Worm (Caenorhabditis elegans) whole organism, L3 larva: Measurements from ENCODE around the gene grsp-2.

Experiments
- ZK546.5 ChIP-seq: sonication (generic microtip); optimal IDR thresholded peaks from 2 replicates; lab custom pipeline; 2017; ENCODE audit warnings: missing biosample characterization, missing genetic modification characterization
- aly-2 ChIP-seq: fragments of 150-350 bp; optimal IDR thresholded peaks from 2 replicates; lab custom pipeline; 2014; ENCODE audit warnings: missing biosample characterization, missing genetic modification characterization
- ama-1 ChIP-seq: fragments of 150-350 bp; optimal IDR thresholded peaks from 2 replicates; lab custom pipeline; 2018
- elt-2 ChIP-seq: sonication (generic microtip); optimal IDR thresholded peaks from 2 replicates; lab custom pipeline; 2016; ENCODE audit warnings: missing genetic modification reagents, mild to moderate bottlenecking, missing genetic modification characterization, missing compliant biosample characterization
- elt-3 ChIP-seq, 3 experiments: fragments of 150-350 bp in 1 of 3; sonication (generic microtip) in 2 of 3; optimal IDR thresholded peaks; 2 replicates in 2 of 3; 4 replicates in 1 of 3; lab custom pipeline; 2014 to 2017; ENCODE audit warnings: missing biosample characterization in 3 of 3, missing genetic modification characterization in 3 of 3
- fos-1 ChIP-seq: fragments of 150-350 bp; optimal IDR thresholded peaks from 2 replicates; lab custom pipeline; 2014; ENCODE audit warnings: missing biosample characterization, missing genetic modification characterization
- lsy-12 ChIP-seq: sonication (generic microtip); optimal IDR thresholded peaks from 2 replicates; lab custom pipeline; 2016; ENCODE audit warnings: mild to moderate bottlenecking, missing genetic modification characterization, missing compliant biosample characterization
- nhr-237 ChIP-seq: fragments of 150-350 bp; optimal IDR thresholded peaks from 2 replicates; lab custom pipeline; 2014; ENCODE audit warnings: missing biosample characterization, missing genetic modification characterization
- nhr-25 ChIP-seq: sonication (generic microtip); optimal IDR thresholded peaks from 2 replicates; lab custom pipeline; 2017; ENCODE audit warnings: missing biosample characterization, missing genetic modification characterization
- pha-4 ChIP-seq: fragments of 150-350 bp; optimal IDR thresholded peaks from 2 replicates; lab custom pipeline; 2014; ENCODE audit warnings: missing biosample characterization, missing genetic modification reagents, missing genetic modification characterization
- pqm-1 ChIP-seq: fragments of 150-350 bp; optimal IDR thresholded peaks from 2 replicates; lab custom pipeline; 2017; ENCODE audit warnings: missing biosample characterization, missing genetic modification characterization, inconsistent platforms
- snpc-4 ChIP-seq: fragments of 150-350 bp; optimal IDR thresholded peaks from 2 replicates; lab custom pipeline; 2014; ENCODE audit warnings: missing biosample characterization, missing genetic modification characterization
- ztf-11 ChIP-seq: fragments of 150-350 bp; optimal IDR thresholded peaks from 2 replicates; lab custom pipeline; 2014; ENCODE audit warnings: missing biosample characterization, missing genetic modification characterization
- ztf-4 ChIP-seq: fragments of 150-350 bp; optimal IDR thresholded peaks from 2 replicates; lab custom pipeline; 2014; ENCODE audit warnings: missing biosample characterization, missing genetic modification characterization

ce11 chrIV:8827500-8827899 lies 11.4 kb downstream of the grsp-2 start, which contains the start of gene T28C6.7:
- TF ChIP-seq elt-3 (tag; optimal IDR thresholded peaks at IDR 0.05; lab: Kevin White, UChicago) (no peak), snpc-4 (tag; lab: Kevin White, UChicago) (no peak), ZK546.5 (tag; lab: Kevin White, UChicago) (no peak), aly-2 (tag; lab: Kevin White, UChicago) (no peak), elt-2 (tag; lab: Kevin White, UChicago) (no peak), fos-1 (tag; lab: Kevin White, UChicago) (no peak), ztf-11 (tag; lab: Kevin White, UChicago) (no peak), nhr-237 (tag; lab: Kevin White, UChicago) (no peak), ama-1 (lab: Kevin White, UChicago) (no peak), pha-4 (tag; lab: Kevin White, UChicago) (no peak), nhr-25 (tag; lab: Kevin White, UChicago) (no peak), lsy-12 (tag; lab: Kevin White, UChicago) (no peak), pqm-1 (no peak), ztf-4 (tag; lab: Kevin White, UChicago) (no peak)
